Worm (Caenorhabditis elegans) whole organism, L2 larva: Measurements from ENCODE around the gene akt-2.

Experiments
- aly-2 ChIP-seq: fragments of 150-350 bp; optimal IDR thresholded peaks from 2 replicates; lab custom pipeline; 2014; ENCODE audit warnings: missing biosample characterization, missing genetic modification characterization
- ama-1 ChIP-seq: fragments of 150-350 bp; optimal IDR thresholded peaks from 2 replicates; lab custom pipeline; 2018; ENCODE audit warnings: inconsistent platforms
- blmp-1 ChIP-seq: sonication (generic microtip); optimal IDR thresholded peaks from 2 replicates; lab custom pipeline; 2017; ENCODE audit warnings: missing genetic modification characterization, mild to moderate bottlenecking, missing compliant biosample characterization, antibody characterized with exemption, moderate library complexity; ENCODE audit not compliant: insufficient read depth
- egl-27 ChIP-seq: sonication (generic microtip); optimal IDR thresholded peaks from 3 replicates; lab custom pipeline; 2017; ENCODE audit warnings: missing biosample characterization, missing genetic modification reagents, missing genetic modification characterization
- fos-1 ChIP-seq: fragments of 150-350 bp; optimal IDR thresholded peaks from 2 replicates; lab custom pipeline; 2014; ENCODE audit warnings: missing biosample characterization, missing genetic modification characterization
- lin-11 ChIP-seq: fragments of 150-350 bp; sonication (generic microtip); optimal IDR thresholded peaks from 2 replicates; lab custom pipeline; 2014; ENCODE audit warnings: missing biosample characterization, missing genetic modification characterization, inconsistent platforms, mixed read lengths
- lin-13 ChIP-seq: fragments of 150-350 bp; optimal IDR thresholded peaks from 2 replicates; lab custom pipeline; 2014; ENCODE audit warnings: missing biosample characterization, missing genetic modification reagents, missing genetic modification characterization
- lin-39 ChIP-seq: fragments of 150-350 bp; optimal IDR thresholded peaks from 2 replicates; lab custom pipeline; 2014; ENCODE audit warnings: missing biosample characterization, missing genetic modification reagents, missing genetic modification characterization
- nhr-10 ChIP-seq: sonication (generic microtip); optimal IDR thresholded peaks from 2 replicates; lab custom pipeline; 2017; ENCODE audit warnings: missing biosample characterization, missing genetic modification characterization
- nhr-11 ChIP-seq: fragments of 150-350 bp; optimal IDR thresholded peaks from 2 replicates; lab custom pipeline; 2014; ENCODE audit warnings: missing biosample characterization, missing genetic modification characterization
- nhr-6 ChIP-seq: fragments of 150-350 bp; optimal IDR thresholded peaks from 2 replicates; lab custom pipeline; 2014; ENCODE audit warnings: missing biosample characterization, missing genetic modification characterization
- snpc-4 ChIP-seq: fragments of 150-350 bp; optimal IDR thresholded peaks from 2 replicates; lab custom pipeline; 2014; ENCODE audit warnings: missing biosample characterization, missing genetic modification characterization
- unc-62 ChIP-seq: fragments of 150-350 bp; optimal IDR thresholded peaks from 2 replicates; lab custom pipeline; 2014; ENCODE audit warnings: missing biosample characterization, missing genetic modification reagents, missing genetic modification characterization

ce11 chrX:14146740-14147140 lies 760 bp upstream of the akt-2 start:
- TF ChIP-seq nhr-11 (tag; lab: Kevin White, UChicago) (no peak), egl-27 (tag; lab: Kevin White, UChicago) (peak; percentile 58), nhr-10 (tag; lab: Kevin White, UChicago) (no peak), aly-2 (tag; lab: Kevin White, UChicago) (no peak), ama-1 (lab: Kevin White, UChicago) (peak; percentile 63), snpc-4 (peak; percentile 8), unc-62 (no peak), blmp-1 (peak; percentile 43), fos-1 (tag; lab: Kevin White, UChicago) (peak; percentile 80), lin-39 (tag; lab: Kevin White, UChicago) (peak; percentile 22), nhr-6 (tag; lab: Kevin White, UChicago) (peak; percentile 69), lin-11 (peak; percentile 41), lin-13 (GFP tag; lab: Kevin White, UChicago) (peak; percentile 66)
